Worm (Caenorhabditis elegans): ENCODE measurements around the gene tsp-13.
A peak's percentile ranks its signal among the peaks of the same experiment; 100 is the strongest.

tsp-13 gene

DNA sequence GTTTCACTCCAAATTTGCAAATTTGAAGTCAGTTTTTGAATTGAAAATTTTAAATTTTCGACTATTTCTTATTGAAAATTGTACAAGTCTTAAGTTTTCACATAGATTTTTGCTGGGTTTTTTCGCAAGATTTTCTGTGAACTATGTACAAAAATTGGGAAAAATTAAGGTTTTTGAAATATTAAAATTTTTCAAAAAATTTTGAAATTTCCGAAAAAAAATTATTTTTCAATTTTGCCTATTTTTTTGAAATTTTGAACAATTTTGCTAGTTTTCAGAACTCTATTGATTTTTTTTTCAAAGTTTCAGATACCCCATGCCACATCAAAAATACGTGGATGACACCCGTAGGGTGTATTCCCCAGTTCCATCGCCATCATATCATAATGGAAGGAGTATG lies at the start of gene tsp-13:
Gene tsp-13 (plus strand): TSS at position 301 of the 400 bp plus-strand sequence.
- TF ChIP-seq ZK546.5 (tag; optimal IDR thresholded peaks at IDR 0.05) (no peak), unc-62 (GFP tag; optimal IDR thresholded peaks at IDR 0.05) (no peak), nhr-76 (tag; optimal IDR thresholded peaks at IDR 0.05) (no peak), zag-1 (tag; optimal IDR thresholded peaks at IDR 0.05) (no peak), tbx-2 (tag; optimal IDR thresholded peaks at IDR 0.05) (no peak), egl-27 (tag; optimal IDR thresholded peaks at IDR 0.05) (no peak), R02D3.7 (tag; optimal IDR thresholded peaks at IDR 0.05) (no peak), elt-1 (tag; optimal IDR thresholded peaks at IDR 0.05) (no peak), jun-1 (tag; optimal IDR thresholded peaks at IDR 0.05) (no peak), sea-2 (GFP tag; optimal IDR thresholded peaks at IDR 0.05) (no peak), fos-1 (tag; optimal IDR thresholded peaks at IDR 0.05) (no peak), mdl-1 (tag; optimal IDR thresholded peaks at IDR 0.05) (no peak), nhr-43 (tag; optimal IDR thresholded peaks at IDR 0.05; ENCODE audit: poor library complexity, severe bottlenecking) (no peak), nfya-1 (tag; optimal IDR thresholded peaks at IDR 0.05; ENCODE audit: insufficient read depth) (no peak)

DNA sequence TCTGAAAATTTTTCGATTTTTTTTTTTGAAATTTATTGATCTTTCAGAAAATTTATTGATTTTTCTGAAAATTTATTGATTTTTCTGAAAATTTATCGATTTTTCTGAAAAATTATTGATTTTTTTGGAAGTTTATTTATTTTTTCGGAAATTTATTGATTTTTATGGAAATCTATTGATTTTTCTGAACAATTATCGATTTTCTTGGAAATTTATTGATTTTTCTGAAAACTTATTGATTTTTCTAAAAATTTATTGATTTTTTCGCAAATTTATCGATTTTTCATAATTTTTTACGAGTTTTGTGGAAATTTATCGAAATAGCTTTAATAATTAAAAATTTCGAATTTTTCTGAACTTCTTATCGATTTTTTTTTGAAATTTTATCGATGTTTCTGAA lies 46.8 kb upstream of the tsp-13 start:
- TF ChIP-seq ceh-28 (tag; optimal IDR thresholded peaks at IDR 0.05) = peak; percentile 86
- no peak for TF ChIP-seq lsy-12 (tag; optimal IDR thresholded peaks at IDR 0.05)
- TF ChIP-seq fkh-10 (GFP tag; optimal IDR thresholded peaks at IDR 0.05) = no peak

DNA sequence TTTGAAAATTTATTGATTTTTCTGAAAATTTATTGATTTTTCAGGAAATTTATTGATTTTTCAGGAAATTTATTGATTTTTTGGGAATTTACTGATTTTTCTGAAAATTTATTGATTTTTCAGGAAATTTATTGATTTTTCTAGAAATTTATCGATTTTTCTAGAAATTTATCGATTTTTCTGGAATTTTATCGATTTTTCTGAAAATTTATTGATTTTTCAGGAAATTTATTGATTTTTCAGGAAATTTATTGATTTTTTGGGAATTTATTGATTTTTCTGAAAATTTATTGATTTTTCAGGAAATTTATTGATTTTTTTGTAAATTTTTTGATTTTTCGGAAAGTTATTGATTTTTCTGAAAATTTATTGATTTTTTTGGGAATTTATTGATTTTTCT lies 41.3 kb upstream of the tsp-13 start:
- TF ChIP-seq ceh-28 (tag; optimal IDR thresholded peaks at IDR 0.05) = peak; percentile 90

DNA sequence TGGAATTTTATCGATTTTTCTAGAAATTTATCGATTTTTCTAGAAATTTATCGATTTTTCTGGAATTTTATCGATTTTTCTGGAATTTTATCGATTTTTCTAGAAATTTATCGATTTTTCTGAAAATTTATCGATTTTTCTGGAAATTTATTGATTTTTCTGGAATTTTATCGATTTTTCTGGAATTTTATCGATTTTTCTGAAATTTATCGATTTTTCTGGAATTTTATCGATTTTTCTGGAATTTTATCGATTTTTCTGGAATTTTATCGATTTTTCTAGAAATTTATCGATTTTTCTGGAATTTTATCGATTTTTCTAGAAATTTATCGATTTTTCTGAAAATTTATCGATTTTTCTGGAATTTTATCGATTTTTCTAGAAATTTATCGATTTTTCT lies 40.3 kb upstream of the tsp-13 start:
- peak; percentile 53 for TF ChIP-seq ceh-28 (tag; optimal IDR thresholded peaks at IDR 0.05)

DNA sequence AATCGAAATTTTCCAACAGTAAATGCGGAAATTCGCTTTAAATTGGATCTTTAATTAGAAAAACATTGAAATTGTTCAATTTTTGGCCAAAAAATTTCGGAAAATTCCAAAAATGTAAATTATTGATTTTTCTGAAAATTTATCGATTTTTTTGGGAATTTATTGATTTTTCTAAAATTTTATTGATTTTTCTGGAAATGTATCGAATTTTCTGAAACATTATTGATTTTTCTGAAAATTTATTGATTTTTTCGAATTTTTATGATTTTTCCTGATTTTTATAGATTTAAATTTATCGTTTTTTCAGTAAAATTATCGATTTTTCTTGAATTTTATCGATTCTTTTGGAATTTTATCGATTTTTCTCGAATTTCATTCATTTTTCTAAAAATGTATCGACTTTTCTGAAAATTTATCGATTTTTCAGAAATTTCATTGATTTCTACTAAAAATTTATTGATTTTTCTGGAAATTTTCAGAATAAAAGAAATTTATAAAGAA lies 37.0 kb upstream of the tsp-13 start:
- TF ChIP-seq ceh-28 (tag; optimal IDR thresholded peaks at IDR 0.05) (peak; percentile 92), nhr-77 (tag; optimal IDR thresholded peaks at IDR 0.05) (no peak)

DNA sequence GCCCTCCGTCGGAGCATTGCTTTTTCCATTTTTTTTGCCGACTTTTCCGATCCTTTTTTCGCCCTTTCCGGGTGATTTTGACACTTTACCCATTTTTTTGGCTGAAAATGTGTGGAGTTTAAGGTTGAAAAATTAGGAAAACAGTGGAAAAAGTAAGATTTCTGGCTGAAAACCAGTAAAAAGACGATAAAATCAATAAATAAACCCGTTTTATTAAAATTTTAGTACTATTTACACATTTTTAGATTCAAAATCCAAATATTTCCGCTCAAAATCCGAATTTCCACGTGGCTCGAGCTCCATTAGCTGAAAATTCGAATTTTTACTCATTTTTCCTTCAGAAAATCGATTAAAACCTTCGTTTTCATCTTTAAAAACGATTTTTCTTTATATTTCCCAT lies 35.6 kb upstream of the tsp-13 start, which contains the start of gene pro-3:
Gene pro-3 (minus strand): TSS at position 101 of the 400 bp plus-strand sequence.
- TF ChIP-seq nhr-12 (tag; optimal IDR thresholded peaks at IDR 0.05) = no peak
- no peak for TF ChIP-seq ceh-82 (tag; optimal IDR thresholded peaks at IDR 0.05)
- TF ChIP-seq tbx-2 (tag; optimal IDR thresholded peaks at IDR 0.05) = no peak
- no peak for TF ChIP-seq unc-62 (GFP tag; optimal IDR thresholded peaks at IDR 0.05)
- no peak for TF ChIP-seq unc-39 (tag; optimal IDR thresholded peaks at IDR 0.05)
- TF ChIP-seq snpc-4 (tag; optimal IDR thresholded peaks at IDR 0.05) = no peak
- no peak for TF ChIP-seq ZK546.5 (tag; optimal IDR thresholded peaks at IDR 0.05)
- no peak for TF ChIP-seq nhr-28 (tag; optimal IDR thresholded peaks at IDR 0.05)
- no peak for TF ChIP-seq R02D3.7 (tag; optimal IDR thresholded peaks at IDR 0.05)
- no peak for TF ChIP-seq elt-3 (tag; optimal IDR thresholded peaks at IDR 0.05)
- TF ChIP-seq zag-1 (tag; optimal IDR thresholded peaks at IDR 0.05) = no peak
- no peak for TF ChIP-seq lin-39 (tag; optimal IDR thresholded peaks at IDR 0.05)
- no peak for TF ChIP-seq ztf-11 (tag; optimal IDR thresholded peaks at IDR 0.05)
- TF ChIP-seq nhr-23 (tag; optimal IDR thresholded peaks at IDR 0.05) = no peak

DNA sequence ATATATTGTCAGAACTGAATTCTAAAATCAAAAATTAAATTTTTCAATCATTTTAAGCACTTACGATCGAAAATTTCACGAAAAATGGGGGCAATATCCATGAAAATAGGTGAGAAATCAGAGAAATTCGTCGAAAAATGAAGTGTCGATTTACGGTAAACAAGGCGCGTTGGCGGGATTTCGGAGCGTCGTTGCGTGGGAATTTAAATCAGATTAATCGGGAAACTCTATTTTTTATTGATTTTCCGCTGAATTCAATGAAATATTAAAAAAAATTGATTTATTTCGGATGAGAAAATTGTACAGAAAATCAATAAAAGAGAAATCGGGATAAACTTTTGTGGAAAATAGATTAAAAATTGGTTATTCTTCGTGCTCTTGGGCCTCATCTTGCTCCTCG lies 34.6 kb upstream of the tsp-13 start, which contains the start of gene Y39B6A.13:
Gene Y39B6A.13 (minus strand): TSS at position 166 of the 400 bp plus-strand sequence.
- no peak for TF ChIP-seq nhr-23 (tag; optimal IDR thresholded peaks at IDR 0.05)
- TF ChIP-seq pha-4 (tag; optimal IDR thresholded peaks at IDR 0.05) = peak; percentile 42
- no peak for TF ChIP-seq daf-12 (tag; optimal IDR thresholded peaks at IDR 0.05)
- no peak for TF ChIP-seq lsy-12 (tag; optimal IDR thresholded peaks at IDR 0.05)
- TF ChIP-seq R02D3.7 (tag; optimal IDR thresholded peaks at IDR 0.05) = peak; percentile 95
- TF ChIP-seq lin-15B (tag; optimal IDR thresholded peaks at IDR 0.05) = peak; percentile 29
- no peak for TF ChIP-seq nhr-12 (tag; optimal IDR thresholded peaks at IDR 0.05)
- TF ChIP-seq mml-1 (tag; optimal IDR thresholded peaks at IDR 0.05) = no peak
- TF ChIP-seq ama-1 (optimal IDR thresholded peaks at IDR 0.05) = no peak
- peak; percentile 28 for TF ChIP-seq egl-5 (tag; optimal IDR thresholded peaks at IDR 0.05)
- no peak for TF ChIP-seq nhr-11 (tag; optimal IDR thresholded peaks at IDR 0.05)
- peak; percentile 74 for TF ChIP-seq ceh-28 (tag; optimal IDR thresholded peaks at IDR 0.05)
- TF ChIP-seq nfya-1 (tag; optimal IDR thresholded peaks at IDR 0.05; ENCODE audit: insufficient read depth) = peak; percentile 23
- TF ChIP-seq nhr-28 (tag; optimal IDR thresholded peaks at IDR 0.05) = no peak
- no peak for TF ChIP-seq fos-1 (tag; optimal IDR thresholded peaks at IDR 0.05)
- no peak for TF ChIP-seq ceh-82 (tag; optimal IDR thresholded peaks at IDR 0.05)
- TF ChIP-seq unc-62 (GFP tag; optimal IDR thresholded peaks at IDR 0.05) = no peak
- TF ChIP-seq nhr-43 (tag; optimal IDR thresholded peaks at IDR 0.05; ENCODE audit: poor library complexity, severe bottlenecking) = no peak
- no peak for TF ChIP-seq jun-1 (tag; optimal IDR thresholded peaks at IDR 0.05)
- TF ChIP-seq hmg-11 (tag; optimal IDR thresholded peaks at IDR 0.05) = peak; percentile 57
